Fruit fly (Drosophila melanogaster): Measurements from ENCODE around the gene CG18585.
"Not testable (repeated sequence)": the region's sequence is repeated elsewhere in the genome, so short reads cannot be mapped to it uniquely, and the experiment has no call there.

dm6 chr2L:7732570-7732969 lies 41.7 kb upstream of the CG18585 start, which contains the start of gene CG13796:
- not testable (repeated sequence) for TF ChIP-seq CG4496 (GFP tag; IDR thresholded peaks at IDR 0.05); CG32121 (GFP tag; IDR thresholded peaks at IDR 0.05); CG8301 (tag; optimal IDR thresholded peaks at IDR 0.05); CG15710 (tag; optimal IDR thresholded peaks at IDR 0.05); CG13204 (GFP tag; optimal IDR thresholded peaks at IDR 0.05); CG12605 (GFP tag; IDR thresholded peaks at IDR 0.05)

All from whole organism, pupa.